Fruit fly (Drosophila melanogaster) Kc167 (cell line): ENCODE results near the gene gig.

ENCODE experiments used
- Myc ChIP-seq: fragments of >200 bp; optimal IDR thresholded peaks from 2 replicates; lab custom pipeline; 2017; ENCODE audit warnings: missing external identifiers
- Sin3A ChIP-seq: fragments of >200 bp; optimal IDR thresholded peaks from 2 replicates; lab custom pipeline; 2018; ENCODE audit warnings: missing external identifiers
- h ChIP-seq: fragments of >200 bp; optimal IDR thresholded peaks from 3 replicates; lab custom pipeline; 2018; ENCODE audit warnings: missing external identifiers
- insv ChIP-seq: fragments of >200 bp; optimal IDR thresholded peaks from 3 replicates; lab custom pipeline; 2018; ENCODE audit warnings: missing external identifiers
- psq ChIP-seq: fragments of >200 bp; optimal IDR thresholded peaks from 2 replicates; lab custom pipeline; 2017; ENCODE audit warnings: missing external identifiers
- ttk ChIP-seq: sonication (Bioruptor generic); optimal IDR thresholded peaks from 2 replicates; lab custom pipeline; 2017; ENCODE audit warnings: missing external identifiers

The gig gene

dm6 chr3L:20129032-20129431, at the start of gene gig:
Gene gig, plus strand, starts transcription at chr3L:20129181.
- TF ChIP-seq h (lab: Kevin White, UChicago) = no peak

dm6 chr3L:20085035-20085434, 43.9 kb upstream of the gig start:
- TF ChIP-seq ttk = no peak
- TF ChIP-seq psq (lab: Kevin White, UChicago) = no peak
- no peak for TF ChIP-seq Myc (lab: Kevin White, UChicago)
- TF ChIP-seq h (lab: Kevin White, UChicago) = no peak
- no peak for TF ChIP-seq insv
- TF ChIP-seq Sin3A (lab: Kevin White, UChicago) = no peak

dm6 chr3L:20088755-20089334, 40.1 kb upstream of the gig start, which contains the start of gene sNPF-R:
Gene sNPF-R, minus strand, starts transcription at chr3L:20089007.
- TF ChIP-seq h (lab: Kevin White, UChicago) = no peak

dm6 chr3L:20097312-20097711, 31.7 kb upstream of the gig start:
- TF ChIP-seq ttk = no peak
- no peak for TF ChIP-seq Myc (lab: Kevin White, UChicago)
- no peak for TF ChIP-seq insv
- no peak for TF ChIP-seq Sin3A (lab: Kevin White, UChicago)
- TF ChIP-seq psq (lab: Kevin White, UChicago) = no peak
- no peak for TF ChIP-seq h (lab: Kevin White, UChicago)

dm6 chr3L:20103777-20104542, 25.0 kb upstream of the gig start, which contains the start of gene CG14186:
Gene CG14186, minus strand, starts transcription at chr3L:20103827.
- TF ChIP-seq h (lab: Kevin White, UChicago) = no peak
- TF ChIP-seq Sin3A (lab: Kevin White, UChicago) = no peak

dm6 chr3L:20104543-20105046, 24.4 kb upstream of the gig start:
- no peak for TF ChIP-seq psq (lab: Kevin White, UChicago)
- TF ChIP-seq insv = no peak

- TF ChIP-seq Sin3A (lab: Kevin White, UChicago) = no peak
- TF ChIP-seq h (lab: Kevin White, UChicago) = no peak
- TF ChIP-seq insv = no peak
Measured at dm6 chr3L:20105794-20106193, 23.2 kb upstream of the gig start, which contains the start of gene CG14185. Gene CG14185, plus strand, starts transcription at chr3L:20106094.

- TF ChIP-seq psq (lab: Kevin White, UChicago) (no peak), Sin3A (lab: Kevin White, UChicago) (no peak), h (lab: Kevin White, UChicago) (no peak), ttk (no peak), Myc (lab: Kevin White, UChicago) (no peak), insv (no peak)
Measured at dm6 chr3L:20111434-20111833, 17.5 kb upstream of the gig start, which contains the start of gene Ir76b. Gene Ir76b, minus strand, starts transcription at chr3L:20111534.

- TF ChIP-seq h (lab: Kevin White, UChicago) (no peak), ttk (no peak), Myc (lab: Kevin White, UChicago) (no peak), insv (no peak), Sin3A (lab: Kevin White, UChicago) (no peak), psq (lab: Kevin White, UChicago) (no peak)
Measured at dm6 chr3L:20112797-20113368, 16.1 kb upstream of the gig start, which contains the start of gene CG14187. Gene CG14187, minus strand, starts transcription at chr3L:20112847.

- no peak for TF ChIP-seq Myc (lab: Kevin White, UChicago)
Measured at dm6 chr3L:20123038-20123437, 5.9 kb upstream of the gig start.

- TF ChIP-seq ttk (no peak), Myc (lab: Kevin White, UChicago) (no peak), Sin3A (lab: Kevin White, UChicago) (no peak), insv (no peak), psq (lab: Kevin White, UChicago) (no peak), h (lab: Kevin White, UChicago) (no peak)
Measured at dm6 chr3L:20126106-20126505, 2.9 kb upstream of the gig start.

- TF ChIP-seq insv (no peak), Myc (lab: Kevin White, UChicago) (no peak), psq (lab: Kevin White, UChicago) (no peak), ttk (no peak), Sin3A (lab: Kevin White, UChicago) (no peak), h (lab: Kevin White, UChicago) (no peak)
Measured at dm6 chr3L:20127281-20127680, 1.7 kb upstream of the gig start, which contains the start of gene CG7365. Gene CG7365, minus strand, starts transcription at chr3L:20127381.

dm6 chr3L:20131643-20132042, 2.7 kb downstream of the gig start, which contains the start of gene obst-J:
Gene obst-J, minus strand, starts transcription at chr3L:20131743.
- TF ChIP-seq insv = no peak
- no peak for TF ChIP-seq psq (lab: Kevin White, UChicago)
- TF ChIP-seq Myc (lab: Kevin White, UChicago) = no peak
- TF ChIP-seq ttk = no peak
- TF ChIP-seq Sin3A (lab: Kevin White, UChicago) = no peak
- TF ChIP-seq h (lab: Kevin White, UChicago) = no peak
